Fruit fly (Drosophila melanogaster) whole organism, embryonic: ENCODE results near the gene Srpk79D.

Experiments used
- B-H1 ChIP-seq: fragments of 200-800 bp; sonication (Bioruptor generic); IDR thresholded peaks from 3 replicates; pipeline ENCODE4 v1.3.6; 2022; ENCODE audit warnings: missing biosample characterization, missing genetic modification characterization
- CG10654 ChIP-seq: fragments of 200-800 bp; sonication (Bioruptor generic); optimal IDR thresholded peaks from 2 replicates; lab custom pipeline; 2016; ENCODE audit warnings: missing biosample characterization, missing genetic modification characterization
- CG11504 ChIP-seq: fragments of 200-800 bp; sonication (Bioruptor generic); optimal IDR thresholded peaks from 3 replicates; lab custom pipeline; 2019; ENCODE audit warnings: missing biosample characterization, mild to moderate bottlenecking, missing genetic modification characterization, moderate library complexity
- CG14441 ChIP-seq: fragments of 200-800 bp; sonication (Bioruptor generic); IDR thresholded peaks from 2 replicates; pipeline ENCODE4 v1.3.6; 2022; ENCODE audit warnings: missing biosample characterization, missing genetic modification characterization
- CG14710 ChIP-seq: fragments of 200-800 bp; sonication (Bioruptor generic); optimal IDR thresholded peaks from 3 replicates; lab custom pipeline; 2019; ENCODE audit warnings: missing biosample characterization, mild to moderate bottlenecking, missing genetic modification characterization, moderate library complexity
- CG18011 ChIP-seq: fragments of 200-800 bp; sonication (Bioruptor generic); optimal IDR thresholded peaks from 2 replicates; lab custom pipeline; 2017; ENCODE audit warnings: missing biosample characterization, missing genetic modification characterization, mild to moderate bottlenecking, moderate library complexity, missing genotype
- CG18476 ChIP-seq: fragments of 200-800 bp; sonication (Bioruptor generic); optimal IDR thresholded peaks from 2 replicates; lab custom pipeline; 2016; ENCODE audit warnings: missing biosample characterization, mild to moderate bottlenecking, missing genetic modification characterization
- CG18764 ChIP-seq: fragments of 200-800 bp; sonication (Bioruptor generic); optimal IDR thresholded peaks from 3 replicates; lab custom pipeline; 2016; ENCODE audit warnings: missing biosample characterization, missing genetic modification characterization
- CG3407 ChIP-seq: fragments of 200-800 bp; sonication (Bioruptor generic); optimal IDR thresholded peaks from 2 replicates; lab custom pipeline; 2018; ENCODE audit warnings: missing biosample characterization, mild to moderate bottlenecking, missing genetic modification characterization
- CG6654 ChIP-seq: fragments of 200-800 bp; sonication (Bioruptor generic); optimal IDR thresholded peaks from 2 replicates; lab custom pipeline; 2017; ENCODE audit warnings: missing biosample characterization, mild to moderate bottlenecking, missing genetic modification characterization
- CG6689 ChIP-seq: fragments of 200-800 bp; sonication (Bioruptor generic); IDR thresholded peaks from 2 replicates; pipeline ENCODE4 v1.3.6; 2022; ENCODE audit warnings: missing biosample characterization, missing genetic modification characterization
- CG6791 ChIP-seq: fragments of 200-800 bp; sonication (Bioruptor generic); IDR thresholded peaks from 3 replicates; pipeline ENCODE4 v1.3.6; 2022; ENCODE audit warnings: missing biosample characterization, missing genetic modification characterization; ENCODE audit not compliant: partially characterized antibody
- CG6813 ChIP-seq: fragments of 200-800 bp; sonication (Bioruptor generic); optimal IDR thresholded peaks from 2 replicates; lab custom pipeline; 2017; ENCODE audit warnings: missing biosample characterization, missing genetic modification characterization, mild to moderate bottlenecking, moderate library complexity, missing genetic modification reagents
- CG6854 ChIP-seq: fragments of 200-800 bp; sonication (Bioruptor generic); optimal IDR thresholded peaks from 3 replicates; lab custom pipeline; 2017; ENCODE audit warnings: missing biosample characterization, mild to moderate bottlenecking, missing genetic modification characterization
- CG7372 ChIP-seq: fragments of 200-800 bp; sonication (Bioruptor generic); IDR thresholded peaks from 2 replicates; pipeline ENCODE4 v1.3.6; 2022; ENCODE audit warnings: missing biosample characterization, missing genetic modification characterization
- CG7963 ChIP-seq: fragments of 200-800 bp; sonication (Bioruptor generic); IDR thresholded peaks from 3 replicates; pipeline ENCODE4 v1.3.6; 2022; ENCODE audit warnings: missing biosample characterization, missing genetic modification characterization; ENCODE audit not compliant: partially characterized antibody
- CG9215 ChIP-seq: fragments of 200-800 bp; sonication (Bioruptor generic); IDR thresholded peaks from 2 replicates; pipeline ENCODE4 v1.3.6; 2022; ENCODE audit warnings: missing biosample characterization, missing genetic modification characterization
- CG9609 ChIP-seq: fragments of 200-800 bp; sonication (Bioruptor generic); optimal IDR thresholded peaks from 3 replicates; lab custom pipeline; 2016; ENCODE audit warnings: missing biosample characterization, missing genetic modification characterization
- CHES-1-like ChIP-seq: fragments of 200-800 bp; sonication (Bioruptor generic); optimal IDR thresholded peaks from 2 replicates; lab custom pipeline; 2016; ENCODE audit warnings: missing biosample characterization, missing genetic modification characterization
- Camta ChIP-seq: fragments of 200-800 bp; sonication (Bioruptor generic); optimal IDR thresholded peaks from 2 replicates; lab custom pipeline; 2016; ENCODE audit warnings: missing biosample characterization, missing genetic modification characterization
- E2f2 ChIP-seq: fragments of 200-800 bp; sonication (Bioruptor generic); IDR thresholded peaks from 2 replicates; pipeline ENCODE4 v1.3.6; 2022; ENCODE audit warnings: missing biosample characterization, missing genetic modification characterization
- Fer1 ChIP-seq: fragments of 200-800 bp; sonication (Bioruptor generic); optimal IDR thresholded peaks from 2 replicates; lab custom pipeline; 2017; ENCODE audit warnings: missing biosample characterization, mild to moderate bottlenecking, missing genetic modification characterization
- Fer2 ChIP-seq: fragments of 200-800 bp; sonication (Bioruptor generic); optimal IDR thresholded peaks from 2 replicates; lab custom pipeline; 2018; ENCODE audit warnings: missing biosample characterization, mild to moderate bottlenecking, missing genetic modification characterization, moderate library complexity
- H2.0 ChIP-seq: fragments of 200-800 bp; sonication (Bioruptor generic); IDR thresholded peaks from 2 replicates; pipeline ENCODE4 v1.3.6; 2022; ENCODE audit warnings: missing biosample characterization, missing genetic modification characterization
- Hmx ChIP-seq: fragments of 200-800 bp; sonication (Bioruptor generic); optimal IDR thresholded peaks from 2 replicates; lab custom pipeline; 2016; ENCODE audit warnings: missing biosample characterization, missing genetic modification characterization
- MESR4 ChIP-seq: fragments of 200-800 bp; sonication (Bioruptor generic); optimal IDR thresholded peaks from 2 replicates; lab custom pipeline; 2018; ENCODE audit warnings: missing biosample characterization, mild to moderate bottlenecking, missing genetic modification characterization, moderate library complexity
- NK7.1 ChIP-seq: fragments of 200-800 bp; sonication (Bioruptor generic); optimal IDR thresholded peaks from 3 replicates; lab custom pipeline; 2016; ENCODE audit warnings: missing biosample characterization, missing genetic modification characterization
- Opbp ChIP-seq: fragments of 200-800 bp; sonication (Bioruptor generic); IDR thresholded peaks from 3 replicates; pipeline ENCODE4 v1.3.6; 2022; ENCODE audit warnings: missing biosample characterization, missing genetic modification characterization; ENCODE audit not compliant: partially characterized antibody
- Scr ChIP-seq: fragments of 200-800 bp; sonication (Bioruptor generic); IDR thresholded peaks from 2 replicates; pipeline ENCODE4 v1.3.6; 2022; ENCODE audit warnings: missing biosample characterization, missing genetic modification characterization; ENCODE audit not compliant: partially characterized antibody
- Xbp1 ChIP-seq: fragments of 200-800 bp; sonication (Bioruptor generic); optimal IDR thresholded peaks from 3 replicates; lab custom pipeline; 2016; ENCODE audit warnings: missing biosample characterization, mild to moderate bottlenecking, missing genetic modification characterization
- al ChIP-seq: fragments of 200-800 bp; sonication (Bioruptor generic); IDR thresholded peaks from 2 replicates; pipeline ENCODE4 v1.3.6; 2022; ENCODE audit warnings: missing biosample characterization, missing genetic modification characterization
- bab2 ChIP-seq: fragments of 200-800 bp; sonication (Bioruptor generic); optimal IDR thresholded peaks from 2 replicates; lab custom pipeline; 2016; ENCODE audit warnings: missing biosample characterization, missing genetic modification characterization
- bbx ChIP-seq: fragments of 200-800 bp; sonication (Bioruptor generic); IDR thresholded peaks from 2 replicates; pipeline ENCODE4 v1.3.6; 2022; ENCODE audit warnings: missing biosample characterization, missing genetic modification characterization; ENCODE audit not compliant: partially characterized antibody
- chif ChIP-seq, 2 experiments: fragments of 200-800 bp; sonication (Bioruptor generic); optimal IDR thresholded peaks; 3 replicates each; lab custom pipeline; 2016; ENCODE audit warnings: missing biosample characterization in 2 of 2, missing genetic modification characterization in 2 of 2
- ci ChIP-seq: fragments of 200-800 bp; sonication (Bioruptor generic); IDR thresholded peaks from 3 replicates; pipeline ENCODE4 v1.3.6; 2022; ENCODE audit warnings: missing biosample characterization, missing genetic modification characterization
- dpn ChIP-seq, 2 experiments: fragments of 200-800 bp; sonication (Bioruptor generic); optimal IDR thresholded peaks; 3 replicates each; lab custom pipeline; 2016; ENCODE audit warnings: missing biosample characterization in 2 of 2, missing genetic modification characterization in 2 of 2
- ems ChIP-seq: fragments of 200-800 bp; sonication (Bioruptor generic); optimal IDR thresholded peaks from 3 replicates; lab custom pipeline; 2016; ENCODE audit warnings: missing biosample characterization, missing genetic modification characterization
- fd102C ChIP-seq: fragments of 200-800 bp; sonication (Bioruptor generic); optimal IDR thresholded peaks from 2 replicates; lab custom pipeline; 2018; ENCODE audit warnings: missing biosample characterization, mild to moderate bottlenecking, missing genetic modification characterization, moderate library complexity
- fu2 ChIP-seq: fragments of 200-800 bp; sonication (Bioruptor generic); optimal IDR thresholded peaks from 2 replicates; lab custom pipeline; 2016; ENCODE audit warnings: missing biosample characterization, missing genetic modification characterization
- gce ChIP-seq: fragments of 200-800 bp; sonication (Bioruptor generic); IDR thresholded peaks from 3 replicates; pipeline ENCODE4 v1.3.6; 2022; ENCODE audit warnings: missing biosample characterization, missing genetic modification characterization
- lbe ChIP-seq: fragments of 200-800 bp; sonication (Bioruptor generic); optimal IDR thresholded peaks from 2 replicates; lab custom pipeline; 2016; ENCODE audit warnings: missing biosample characterization, mild to moderate bottlenecking, missing genetic modification characterization
- lola ChIP-seq, 3 experiments: fragments of >200 bp in 2 of 3; fragments of 200-800 bp in 1 of 3; sonication (Bioruptor generic) in 1 of 3; optimal IDR thresholded peaks; 2 replicates each; lab custom pipeline; 2017 to 2019; ENCODE audit warnings: missing biosample characterization in 3 of 3, missing genetic modification characterization in 3 of 3, mild to moderate bottlenecking in 1 of 3, moderate library complexity in 1 of 3
- luna ChIP-seq: fragments of 200-800 bp; sonication (Bioruptor generic); optimal IDR thresholded peaks from 2 replicates; lab custom pipeline; 2016; ENCODE audit warnings: missing biosample characterization, missing genetic modification characterization
- onecut ChIP-seq: fragments of 200-800 bp; sonication (Bioruptor generic); IDR thresholded peaks from 2 replicates; pipeline ENCODE4 v1.3.6; 2022; ENCODE audit warnings: missing biosample characterization, missing genetic modification characterization
- phol ChIP-seq: fragments of 200-800 bp; sonication (Bioruptor generic); optimal IDR thresholded peaks from 3 replicates; lab custom pipeline; 2018; ENCODE audit warnings: missing biosample characterization, mild to moderate bottlenecking, missing genetic modification characterization, moderate library complexity
- sc ChIP-seq, 3 experiments: fragments of >200 bp in 2 of 3; fragments of 200-800 bp in 1 of 3; sonication (Bioruptor generic) in 1 of 3; optimal IDR thresholded peaks; 2 replicates in 2 of 3; 3 replicates in 1 of 3; lab custom pipeline; 2017; ENCODE audit warnings: mild to moderate bottlenecking in 1 of 3, missing biosample characterization in 1 of 3, missing genetic modification characterization in 1 of 3, missing genetic modification reagents in 1 of 3
- sd ChIP-seq: fragments of 200-800 bp; sonication (Bioruptor generic); optimal IDR thresholded peaks from 3 replicates; lab custom pipeline; 2018; ENCODE audit warnings: missing biosample characterization, mild to moderate bottlenecking, missing genetic modification characterization, moderate library complexity
- stwl ChIP-seq: fragments of 200-800 bp; sonication (Bioruptor generic); optimal IDR thresholded peaks from 3 replicates; lab custom pipeline; 2018; ENCODE audit warnings: missing biosample characterization, mild to moderate bottlenecking, missing genetic modification characterization, moderate library complexity
- zen2 ChIP-seq: fragments of 200-800 bp; sonication (Bioruptor generic); IDR thresholded peaks from 3 replicates; pipeline ENCODE4 v1.3.6; 2022; ENCODE audit warnings: missing biosample characterization, missing genetic modification characterization; ENCODE audit not compliant: partially characterized antibody

Gene Srpk79D

dm6 chr3L:22276614-22277013 lies 2.8 kb downstream of the Srpk79D start (continued):
- no peak for TF ChIP-seq CG6791 (GFP tag; lab: Robert Waterston, UW)
- TF ChIP-seq NK7.1 (GFP tag; lab: Kevin White, UChicago), result no peak
- no peak for TF ChIP-seq zen2 (GFP tag; lab: Robert Waterston, UW)
- TF ChIP-seq CG9609 (GFP tag; lab: Kevin White, UChicago), result peak; percentile 37
- no peak for TF ChIP-seq bbx (GFP tag; lab: Robert Waterston, UW)
- TF ChIP-seq dpn (GFP tag; optimal IDR thresholded peaks at IDR 0.05; lab: Kevin White, UChicago), result peak in 1 of 2 experiments; percentile 25
- TF ChIP-seq Fer1, result no peak
- no peak for TF ChIP-seq luna (GFP tag; lab: Kevin White, UChicago)
- peak; percentile 13 for TF ChIP-seq Xbp1
- no peak for TF ChIP-seq lola (GFP tag; optimal IDR thresholded peaks at IDR 0.05; lab: Kevin White, UChicago)
- no peak for TF ChIP-seq fu2
- peak; percentile 45 for TF ChIP-seq CG11504 (tag; lab: Kevin White, UChicago)
- TF ChIP-seq CG6654 (GFP tag; lab: Kevin White, UChicago), result no peak
- TF ChIP-seq ems, result no peak
- no peak for TF ChIP-seq CG10654 (GFP tag; lab: Kevin White, UChicago)
- TF ChIP-seq onecut (GFP tag; lab: Robert Waterston, UW), result no peak; the same call in 1 of the 2 replicates
- no peak for TF ChIP-seq bab2 (GFP tag; lab: Kevin White, UChicago)
- TF ChIP-seq lbe (GFP tag; lab: Kevin White, UChicago), result no peak
- TF ChIP-seq CG6689 (GFP tag; lab: Robert Waterston, UW), result peak; percentile 37; the same call in 1 of the 2 replicates
- TF ChIP-seq MESR4, result no peak
- no peak for TF ChIP-seq stwl (tag; lab: Kevin White, UChicago)
- peak; percentile 46; the same call in 1 of the 2 replicates for TF ChIP-seq H2.0 (GFP tag; lab: Robert Waterston, UW)
- peak; percentile 11 for TF ChIP-seq Fer2 (tag; lab: Kevin White, UChicago)
- no peak for TF ChIP-seq CG18764 (GFP tag; lab: Kevin White, UChicago)
- TF ChIP-seq Opbp (GFP tag; lab: Robert Waterston, UW), result no peak
- TF ChIP-seq CHES-1-like, result no peak
- TF ChIP-seq Scr (GFP tag; lab: Robert Waterston, UW), result no peak
- TF ChIP-seq chif (GFP tag; optimal IDR thresholded peaks at IDR 0.05; lab: Kevin White, UChicago), result no peak
- peak; percentile 18 for TF ChIP-seq phol (tag; lab: Kevin White, UChicago)
- no peak for TF ChIP-seq CG7963 (GFP tag; lab: Robert Waterston, UW)
- TF ChIP-seq CG14441, result peak; percentile 44; the same call in 1 of the 2 replicates
- TF ChIP-seq Camta (GFP tag; lab: Kevin White, UChicago), result no peak
- TF ChIP-seq sc (optimal IDR thresholded peaks at IDR 0.05; lab: Kevin White, UChicago), result no peak
- TF ChIP-seq sc (GFP tag; optimal IDR thresholded peaks at IDR 0.05; lab: Kevin White, UChicago), result no peak
- peak; percentile 16; the same call in 1 of the 3 replicates for TF ChIP-seq B-H1
- no peak for TF ChIP-seq gce
- TF ChIP-seq CG7372 (GFP tag; lab: Robert Waterston, UW), result peak; percentile 17; the same call in 1 of the 2 replicates
- TF ChIP-seq CG14710, result no peak
- peak; percentile 89 for TF ChIP-seq sd
- TF ChIP-seq CG6813 (GFP tag; lab: Kevin White, UChicago), result no peak
- no peak for TF ChIP-seq E2f2 (GFP tag; lab: Robert Waterston, UW)
- TF ChIP-seq CG3407 (GFP tag; lab: Kevin White, UChicago), result no peak
- TF ChIP-seq fd102C (GFP tag; lab: Kevin White, UChicago), result no peak
- no peak for TF ChIP-seq CG18011 (GFP tag; lab: Kevin White, UChicago)
- TF ChIP-seq CG6854 (GFP tag; lab: Kevin White, UChicago), result peak; percentile 23
- no peak for TF ChIP-seq Hmx (GFP tag; lab: Kevin White, UChicago)
- TF ChIP-seq ci (GFP tag; lab: Robert Waterston, UW), result no peak; the same call in 2 of the 3 replicates
- no peak for TF ChIP-seq CG18476
- TF ChIP-seq CG9215 (GFP tag; lab: Robert Waterston, UW), result no peak; the same call in 1 of the 2 replicates
- peak; percentile 71 for TF ChIP-seq al (GFP tag; lab: Robert Waterston, UW)
